Fruit fly (Drosophila melanogaster): ENCODE measurements around the gene CG5342.

- TF ChIP-seq ci (GFP tag; IDR thresholded peaks at IDR 0.05) (peak; percentile 89), ranshi (GFP tag; IDR thresholded peaks at IDR 0.05) (peak; percentile 83), Oaz (GFP tag; IDR thresholded peaks at IDR 0.05) (peak; percentile 65), chif (GFP tag; optimal IDR thresholded peaks at IDR 0.05) (peak; percentile 20 to 72), CG3726 (GFP tag; IDR thresholded peaks at IDR 0.05) (peak; percentile 76; the same call in 2 of the 3 replicates), CG18764 (GFP tag; optimal IDR thresholded peaks at IDR 0.05) (peak; percentile 98), CG43689 (GFP tag; IDR thresholded peaks at IDR 0.05) (peak; percentile 51), gsb-n (tag; optimal IDR thresholded peaks at IDR 0.05) (no peak), CG31224 (GFP tag; IDR thresholded peaks at IDR 0.05) (peak; percentile 69), sens (GFP tag) (peak; percentile 97), ewg (GFP tag; optimal IDR thresholded peaks at IDR 0.05) (peak; percentile 66), p53 (GFP tag; optimal IDR thresholded peaks at IDR 0.05) (no peak), danr (GFP tag; IDR thresholded peaks at IDR 0.05) (peak; percentile 65), sisA (GFP tag; IDR thresholded peaks at IDR 0.05) (peak; percentile 82)
Observed at dm6 chr3R:11623025-11623424, 44.4 kb downstream of the CG5342 start, which contains the start of gene CG14711.

All from whole organism, embryonic.